Worm (Caenorhabditis elegans): ENCODE data around the gene C14C11.4.

DNA sequence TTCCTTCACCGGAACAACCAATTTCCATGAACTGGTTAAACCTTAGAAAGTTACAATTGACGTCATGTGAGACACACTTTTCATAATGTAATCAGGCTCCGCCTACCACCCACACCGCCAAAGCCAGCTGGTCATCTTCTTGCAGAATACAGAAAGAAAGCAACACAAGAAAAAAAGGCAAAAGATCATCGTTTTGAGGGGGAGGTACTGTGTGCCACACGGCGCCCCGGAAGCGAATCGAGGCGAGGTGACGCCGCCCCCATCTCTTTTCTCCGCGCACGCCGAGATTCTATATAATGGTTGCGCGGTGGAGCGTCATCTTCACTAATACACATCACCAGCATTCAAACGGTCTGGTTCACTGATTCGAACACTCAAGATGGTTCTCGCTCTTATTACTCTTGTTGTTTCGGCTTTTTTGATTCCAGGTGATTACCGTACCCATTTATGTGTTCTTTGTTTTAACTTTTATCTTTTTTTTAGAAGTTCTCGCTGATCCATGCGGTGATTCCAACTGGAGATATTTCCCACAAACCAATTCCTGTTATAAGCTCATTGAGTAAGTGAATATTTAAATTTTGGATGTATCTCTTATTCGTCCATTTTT lies 52.5 kb downstream of the C14C11.4 start, which contains the start of gene clec-1:
- TF ChIP-seq C16A3.4 (tag; optimal IDR thresholded peaks at IDR 0.05) (no peak), unc-130 (tag; optimal IDR thresholded peaks at IDR 0.05) (no peak), ces-1 (GFP tag; optimal IDR thresholded peaks at IDR 0.05) (no peak), nhr-84 (tag; optimal IDR thresholded peaks at IDR 0.05) (no peak), zag-1 (tag; optimal IDR thresholded peaks at IDR 0.05) (no peak), fkh-8 (tag; optimal IDR thresholded peaks at IDR 0.05) (no peak), elt-3 (tag; optimal IDR thresholded peaks at IDR 0.05) (peak in 1 of 6 experiments; percentile 49), snu-23 (GFP tag; optimal IDR thresholded peaks at IDR 0.05) (peak; percentile 1), zip-4 (GFP tag; optimal IDR thresholded peaks at IDR 0.05) (no peak), ceh-82 (tag; optimal IDR thresholded peaks at IDR 0.05) (no peak), nhr-12 (tag; optimal IDR thresholded peaks at IDR 0.05) (no peak), lsy-2 (tag; optimal IDR thresholded peaks at IDR 0.05) (peak in 1 of 2 experiments; percentile 11), ztf-4 (tag; optimal IDR thresholded peaks at IDR 0.05) (no peak), ama-1 (optimal IDR thresholded peaks at IDR 0.05) (peak; percentile 75)

Measured in whole organism, L1 larva.